Worm (Caenorhabditis elegans) whole organism, L3 larva: ENCODE measurements around the gene twk-11.
"Not testable (repeated sequence)": the region's sequence is repeated elsewhere in the genome, so short reads cannot be mapped to it uniquely, and the experiment has no call there.

Experiments
- R02D3.7 ChIP-seq: fragments of 150-350 bp; optimal IDR thresholded peaks from 2 replicates; lab custom pipeline; 2014; ENCODE audit warnings: missing biosample characterization, missing genetic modification characterization
- ZK546.5 ChIP-seq: sonication (generic microtip); optimal IDR thresholded peaks from 2 replicates; lab custom pipeline; 2017; ENCODE audit warnings: missing biosample characterization, missing genetic modification characterization
- aly-2 ChIP-seq: fragments of 150-350 bp; optimal IDR thresholded peaks from 2 replicates; lab custom pipeline; 2014; ENCODE audit warnings: missing biosample characterization, missing genetic modification characterization
- ama-1 ChIP-seq: fragments of 150-350 bp; optimal IDR thresholded peaks from 2 replicates; lab custom pipeline; 2018
- ceh-16 ChIP-seq: sonication (generic microtip); optimal IDR thresholded peaks from 2 replicates; lab custom pipeline; 2017; ENCODE audit warnings: missing biosample characterization, missing genetic modification characterization
- ceh-28 ChIP-seq: fragments of 150-350 bp; optimal IDR thresholded peaks from 2 replicates; lab custom pipeline; 2014; ENCODE audit warnings: missing biosample characterization, missing genetic modification reagents, missing genetic modification characterization
- ceh-9 ChIP-seq: sonication (generic microtip); optimal IDR thresholded peaks from 2 replicates; lab custom pipeline; 2018; ENCODE audit warnings: missing biosample characterization, missing genetic modification characterization
- daf-12 ChIP-seq: fragments of 150-350 bp; optimal IDR thresholded peaks from 2 replicates; lab custom pipeline; 2014; ENCODE audit warnings: missing biosample characterization, missing genetic modification reagents, missing genetic modification characterization
- egl-27 ChIP-seq: sonication (generic microtip); optimal IDR thresholded peaks from 4 replicates; lab custom pipeline; 2017; ENCODE audit warnings: missing biosample characterization, missing genetic modification reagents, missing genetic modification characterization
- egl-5 ChIP-seq: fragments of 150-350 bp; optimal IDR thresholded peaks from 2 replicates; lab custom pipeline; 2017; ENCODE audit warnings: missing biosample characterization, missing genetic modification reagents, missing genetic modification characterization, inconsistent platforms
- elt-1 ChIP-seq: fragments of 150-350 bp; optimal IDR thresholded peaks from 2 replicates; lab custom pipeline; 2014; ENCODE audit warnings: missing biosample characterization, missing genetic modification characterization
- elt-2 ChIP-seq: sonication (generic microtip); optimal IDR thresholded peaks from 2 replicates; lab custom pipeline; 2016; ENCODE audit warnings: missing genetic modification reagents, mild to moderate bottlenecking, missing genetic modification characterization, missing compliant biosample characterization
- elt-3 ChIP-seq, 3 experiments: fragments of 150-350 bp in 1 of 3; sonication (generic microtip) in 2 of 3; optimal IDR thresholded peaks; 2 replicates in 2 of 3; 4 replicates in 1 of 3; lab custom pipeline; 2014 to 2017; ENCODE audit warnings: missing biosample characterization in 3 of 3, missing genetic modification characterization in 3 of 3
- fkh-10 ChIP-seq: sonication (generic microtip); optimal IDR thresholded peaks from 2 replicates; lab custom pipeline; 2017; ENCODE audit warnings: missing biosample characterization, missing genetic modification reagents, missing genetic modification characterization
- fkh-2 ChIP-seq: fragments of 150-350 bp; optimal IDR thresholded peaks from 2 replicates; lab custom pipeline; 2014; ENCODE audit warnings: missing biosample characterization, missing genetic modification reagents, missing genetic modification characterization
- hmg-11 ChIP-seq: sonication (generic microtip); optimal IDR thresholded peaks from 2 replicates; lab custom pipeline; 2016; ENCODE audit warnings: missing genetic modification characterization, missing compliant biosample characterization
- lin-15B ChIP-seq: fragments of 150-350 bp; optimal IDR thresholded peaks from 2 replicates; lab custom pipeline; 2014; ENCODE audit warnings: missing biosample characterization, missing genetic modification characterization
- lin-39 ChIP-seq: fragments of 150-350 bp; optimal IDR thresholded peaks from 2 replicates; lab custom pipeline; 2018; ENCODE audit warnings: missing biosample characterization, missing genetic modification reagents, missing genetic modification characterization
- lsy-12 ChIP-seq: sonication (generic microtip); optimal IDR thresholded peaks from 2 replicates; lab custom pipeline; 2016; ENCODE audit warnings: mild to moderate bottlenecking, missing genetic modification characterization, missing compliant biosample characterization
- mml-1 ChIP-seq: fragments of 150-350 bp; sonication (generic microtip); optimal IDR thresholded peaks from 3 replicates; lab custom pipeline; 2014; ENCODE audit warnings: missing biosample characterization, missing genetic modification characterization
- nhr-237 ChIP-seq: fragments of 150-350 bp; optimal IDR thresholded peaks from 2 replicates; lab custom pipeline; 2014; ENCODE audit warnings: missing biosample characterization, missing genetic modification characterization
- nhr-25 ChIP-seq: sonication (generic microtip); optimal IDR thresholded peaks from 2 replicates; lab custom pipeline; 2017; ENCODE audit warnings: missing biosample characterization, missing genetic modification characterization
- nhr-28 ChIP-seq: fragments of 150-350 bp; optimal IDR thresholded peaks from 2 replicates; lab custom pipeline; 2014; ENCODE audit warnings: missing biosample characterization, missing genetic modification characterization
- nhr-67 ChIP-seq: fragments of 150-350 bp; optimal IDR thresholded peaks from 2 replicates; lab custom pipeline; 2014; ENCODE audit warnings: missing biosample characterization, missing genetic modification characterization
- nhr-76 ChIP-seq: fragments of 150-350 bp; sonication (generic microtip); optimal IDR thresholded peaks from 5 replicates; lab custom pipeline; 2014; ENCODE audit warnings: missing biosample characterization, missing genetic modification characterization
- nhr-77 ChIP-seq: fragments of 150-350 bp; optimal IDR thresholded peaks from 2 replicates; lab custom pipeline; 2014; ENCODE audit warnings: missing biosample characterization, missing genetic modification characterization
- pha-4 ChIP-seq: fragments of 150-350 bp; optimal IDR thresholded peaks from 2 replicates; lab custom pipeline; 2014; ENCODE audit warnings: missing biosample characterization, missing genetic modification reagents, missing genetic modification characterization
- pqm-1 ChIP-seq: fragments of 150-350 bp; optimal IDR thresholded peaks from 2 replicates; lab custom pipeline; 2017; ENCODE audit warnings: missing biosample characterization, missing genetic modification characterization, inconsistent platforms
- snpc-4 ChIP-seq: fragments of 150-350 bp; optimal IDR thresholded peaks from 2 replicates; lab custom pipeline; 2014; ENCODE audit warnings: missing biosample characterization, missing genetic modification characterization
- unc-62 ChIP-seq: fragments of 150-350 bp; sonication (generic microtip); optimal IDR thresholded peaks from 4 replicates; lab custom pipeline; 2014; ENCODE audit warnings: missing biosample characterization, missing genetic modification reagents, missing genetic modification characterization
- zag-1 ChIP-seq: fragments of 150-350 bp; optimal IDR thresholded peaks from 2 replicates; lab custom pipeline; 2014; ENCODE audit warnings: missing biosample characterization, missing genetic modification characterization
- ztf-11 ChIP-seq: fragments of 150-350 bp; optimal IDR thresholded peaks from 2 replicates; lab custom pipeline; 2014; ENCODE audit warnings: missing biosample characterization, missing genetic modification characterization
- ztf-4 ChIP-seq: fragments of 150-350 bp; optimal IDR thresholded peaks from 2 replicates; lab custom pipeline; 2014; ENCODE audit warnings: missing biosample characterization, missing genetic modification characterization

The twk-11 gene

DNA sequence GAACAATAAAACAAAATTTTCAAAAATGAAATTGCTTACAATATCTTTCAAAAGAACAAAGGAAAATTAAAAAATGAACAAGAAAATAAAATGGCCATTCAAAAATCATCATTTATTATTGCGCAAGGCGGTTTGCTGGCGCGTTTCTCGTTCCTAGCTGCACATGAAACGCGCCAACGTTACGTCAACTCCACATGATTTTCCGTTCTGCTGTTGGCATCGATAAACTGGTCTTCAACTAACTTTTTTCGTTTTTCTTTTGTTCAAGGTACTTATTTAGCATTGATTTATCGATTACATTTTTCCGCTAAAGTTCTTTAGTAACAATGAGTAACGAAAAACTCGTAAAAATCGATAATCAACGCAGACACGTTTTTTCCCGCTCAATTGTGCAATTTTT lies 24.0 kb upstream of the twk-11 start, which contains the start of the genes Y57E12AL.6 and Y57E12AL.1 (continued):
- TF ChIP-seq nhr-77 (tag; lab: Kevin White, UChicago) (peak; percentile 11), ztf-4 (tag; lab: Kevin White, UChicago) (peak; percentile 26), ZK546.5 (tag; lab: Kevin White, UChicago) (no peak), unc-62 (GFP tag; lab: Kevin White, UChicago) (no peak), nhr-237 (no peak), elt-3 (tag; optimal IDR thresholded peaks at IDR 0.05; lab: Kevin White, UChicago) (no peak), nhr-76 (tag; lab: Kevin White, UChicago) (no peak), daf-12 (tag; lab: Kevin White, UChicago) (no peak)

DNA sequence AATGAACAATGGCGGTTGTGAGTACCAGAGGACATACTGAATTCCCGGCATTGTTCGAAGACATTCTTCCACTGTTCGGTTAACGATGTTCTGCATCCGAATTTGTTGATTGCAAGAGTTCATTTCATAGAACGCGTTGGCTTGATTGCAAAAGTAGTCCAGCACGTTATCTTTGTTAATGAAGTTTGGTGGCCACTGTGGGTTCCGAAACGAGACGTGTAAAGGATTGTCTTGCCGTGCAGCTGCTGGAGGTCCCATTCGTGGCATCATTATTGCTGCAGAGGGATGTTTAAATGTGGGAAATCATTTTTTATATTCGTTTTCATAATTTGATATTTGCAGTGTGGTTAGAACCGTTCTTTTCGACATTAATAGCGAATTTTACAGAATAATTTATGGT lies 23.0 kb upstream of the twk-11 start, which contains the start of gene mdt-6:
TSS of gene mdt-6 (minus strand) at position 275 of the 400 bp plus-strand sequence.
- TF ChIP-seq elt-2 (tag; lab: Kevin White, UChicago) (no peak), ama-1 (lab: Kevin White, UChicago) (peak; percentile 51), lin-15B (tag; lab: Kevin White, UChicago) (no peak), elt-3 (tag; optimal IDR thresholded peaks at IDR 0.05; lab: Kevin White, UChicago) (no peak), egl-27 (tag; lab: Kevin White, UChicago) (no peak)

DNA sequence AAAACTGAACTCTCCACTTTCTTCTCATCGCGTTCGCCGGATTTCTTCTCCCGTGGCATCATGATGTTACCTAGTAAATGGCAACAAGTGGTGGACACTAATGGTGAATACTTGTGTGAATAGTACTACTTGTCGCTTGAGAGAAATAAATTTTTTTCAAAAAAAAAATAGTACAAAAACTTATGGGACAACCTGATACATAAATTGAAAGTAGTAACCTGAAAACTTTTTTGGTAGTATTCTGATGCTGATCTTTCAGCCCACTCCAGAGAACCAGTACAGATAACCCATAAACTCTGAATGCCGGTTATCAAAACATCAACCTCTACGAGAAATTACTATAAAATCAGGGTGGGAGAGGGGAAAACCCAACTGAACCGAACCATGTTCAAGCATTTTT lies 21.4 kb upstream of the twk-11 start, which contains the start of gene Y57E12AL.2:
TSS of gene Y57E12AL.2 (plus strand) at position 301 of the 400 bp plus-strand sequence.
- TF ChIP-seq elt-1, fkh-2, egl-27 (tag; lab: Kevin White, UChicago): not testable (repeated sequence)
- TF ChIP-seq, all 47 proteins: peak for 0; not testable (repeated sequence) for 47

DNA sequence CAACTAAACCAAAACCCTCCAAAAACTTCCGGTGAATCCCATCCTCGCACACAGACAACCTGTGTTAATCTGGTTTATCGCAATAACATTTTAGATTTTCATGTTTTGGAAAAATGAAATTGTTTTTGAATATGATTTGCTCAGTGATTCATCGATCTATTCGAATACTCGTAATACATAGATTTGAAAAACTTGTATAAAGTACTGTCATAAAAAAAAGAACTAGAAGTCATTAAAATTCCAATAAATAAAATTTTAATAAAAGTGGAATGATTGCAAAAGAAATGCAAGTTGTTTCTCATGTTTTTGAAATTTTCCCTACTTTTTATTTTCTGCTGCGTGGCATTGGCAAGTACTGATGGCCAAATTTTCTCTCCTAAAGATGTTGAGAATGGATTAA lies 18.2 kb upstream of the twk-11 start, which contains the start of gene spig-8:
TSS of gene spig-8 (plus strand) at position 301 of the 400 bp plus-strand sequence.
- TF ChIP-seq egl-5 (tag; lab: Kevin White, UChicago) (no peak), fkh-10 (no peak)

DNA sequence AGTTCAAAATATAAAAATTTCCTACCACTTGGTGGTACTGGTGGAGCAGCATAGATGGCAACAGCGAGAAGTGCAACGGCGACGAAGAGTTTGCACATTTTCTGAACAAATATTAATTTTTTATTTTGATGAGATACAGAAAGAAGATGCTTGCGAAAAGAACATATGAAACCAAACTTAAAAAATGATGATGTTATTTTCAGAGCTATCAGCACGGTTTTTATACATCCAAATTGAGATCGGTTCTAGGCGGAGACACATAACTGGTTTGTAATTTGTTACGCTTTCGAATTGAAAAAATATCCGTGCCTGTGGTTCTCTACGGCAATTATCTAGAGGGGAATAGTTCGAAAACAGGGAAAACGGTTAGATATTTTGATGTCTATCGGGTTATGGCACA lies 16.7 kb upstream of the twk-11 start, which contains the start of gene txt-17:
TSS of gene txt-17 (minus strand) at position 101 of the 400 bp plus-strand sequence.
- TF ChIP-seq nhr-28 (tag; lab: Kevin White, UChicago): no peak
- TF ChIP-seq fkh-2 (tag; lab: Kevin White, UChicago): no peak
- TF ChIP-seq ztf-11 (tag; lab: Kevin White, UChicago): no peak
- no peak for TF ChIP-seq ztf-4 (tag; lab: Kevin White, UChicago)
- no peak for TF ChIP-seq ceh-16
- no peak for TF ChIP-seq aly-2 (tag; lab: Kevin White, UChicago)
- TF ChIP-seq snpc-4 (tag; lab: Kevin White, UChicago): no peak
- no peak for TF ChIP-seq daf-12 (tag; lab: Kevin White, UChicago)
- no peak for TF ChIP-seq elt-2 (tag; lab: Kevin White, UChicago)

DNA sequence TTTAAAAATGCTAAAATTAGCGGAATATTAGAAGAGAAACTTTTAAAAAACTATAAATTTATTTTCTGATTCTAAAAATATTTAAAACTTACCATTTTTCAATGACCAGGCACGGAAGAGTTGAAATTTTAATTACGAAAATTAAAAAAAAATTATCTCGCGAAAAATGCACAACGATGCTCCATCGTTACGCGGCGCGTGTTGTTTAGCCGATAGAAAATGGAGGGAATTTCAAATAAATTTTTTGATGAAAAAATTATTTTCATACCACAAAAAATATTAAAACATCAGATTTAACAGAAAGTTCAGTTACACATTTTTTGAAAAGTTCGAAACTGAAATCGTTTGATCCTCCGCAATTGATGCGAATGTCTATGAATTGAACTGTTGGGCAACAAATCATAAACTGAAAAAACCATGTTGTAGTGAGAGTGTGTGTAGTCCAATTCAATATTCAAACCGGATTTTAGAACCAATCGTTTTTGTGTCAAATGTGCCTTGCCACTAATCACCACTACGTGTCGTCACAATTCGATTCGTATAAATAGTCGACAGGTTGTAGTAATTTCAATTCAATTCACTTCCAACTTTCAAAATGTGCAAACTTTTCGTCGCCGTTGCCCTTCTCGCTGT lies 14.9 kb upstream of the twk-11 start, which contains the start of the genes tofu-2 and spig-1:
TSS of gene tofu-2 (minus strand) at position 116 of the 633 bp plus-strand sequence.
TSS of gene spig-1 (plus strand) at position 583 of the 633 bp plus-strand sequence.
- TF ChIP-seq zag-1 (tag; lab: Kevin White, UChicago): no peak
- TF ChIP-seq fkh-10: no peak
- TF ChIP-seq egl-27 (tag; lab: Kevin White, UChicago): no peak
- TF ChIP-seq R02D3.7 (tag; lab: Kevin White, UChicago): no peak
- TF ChIP-seq nhr-25 (tag; lab: Kevin White, UChicago): no peak

DNA sequence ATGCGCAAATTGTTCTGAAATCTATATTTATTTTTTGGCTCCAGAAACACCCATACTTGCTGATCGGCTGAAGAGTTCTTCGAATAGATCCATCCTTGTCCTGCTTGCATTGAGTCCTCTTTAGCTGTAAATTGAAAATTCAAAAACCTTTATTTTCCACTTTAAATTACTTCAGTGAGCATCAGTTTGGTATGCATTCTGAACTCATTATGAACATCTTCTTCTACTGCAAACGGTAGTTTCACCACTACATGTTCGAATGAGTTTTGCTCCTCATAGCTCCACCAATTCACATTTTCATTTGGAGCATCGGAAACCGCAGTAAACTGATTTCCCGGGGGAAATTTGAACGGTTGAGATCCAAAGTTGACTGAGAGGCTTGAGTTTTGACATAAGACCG lies 13.8 kb upstream of the twk-11 start:
- no peak for TF ChIP-seq mml-1 (tag; lab: Kevin White, UChicago)
- no peak for TF ChIP-seq ceh-28 (tag; lab: Kevin White, UChicago)
- TF ChIP-seq lsy-12: no peak
- TF ChIP-seq elt-2 (tag; lab: Kevin White, UChicago): no peak
- no peak for TF ChIP-seq unc-62 (GFP tag; lab: Kevin White, UChicago)
- TF ChIP-seq pha-4 (tag; lab: Kevin White, UChicago): no peak
- no peak for TF ChIP-seq nhr-77 (tag; lab: Kevin White, UChicago)
- TF ChIP-seq hmg-11 (tag; lab: Kevin White, UChicago): no peak
- TF ChIP-seq ztf-4 (tag; lab: Kevin White, UChicago): no peak
- TF ChIP-seq aly-2 (tag; lab: Kevin White, UChicago): no peak
- TF ChIP-seq elt-3 (tag; optimal IDR thresholded peaks at IDR 0.05; lab: Kevin White, UChicago): no peak
- TF ChIP-seq snpc-4 (tag; lab: Kevin White, UChicago): no peak
- no peak for TF ChIP-seq nhr-76 (tag; lab: Kevin White, UChicago)
- TF ChIP-seq lin-39 (tag; lab: Kevin White, UChicago): no peak
- no peak for TF ChIP-seq R02D3.7 (tag; lab: Kevin White, UChicago)
- TF ChIP-seq ZK546.5 (tag; lab: Kevin White, UChicago): no peak
- TF ChIP-seq pqm-1 (tag; lab: Kevin White, UChicago): no peak
- TF ChIP-seq nhr-67 (tag; lab: Kevin White, UChicago): no peak
- no peak for TF ChIP-seq ceh-9 (tag; lab: Kevin White, UChicago)
